Worm (Caenorhabditis elegans) whole organism, mixed stage, embryonic: ENCODE data around the gene F49E11.7.

Experiments used
- blmp-1 ChIP-seq: fragments of 150-350 bp; optimal IDR thresholded peaks from 2 replicates; lab custom pipeline; 2014; ENCODE audit warnings: missing biosample characterization, missing genetic modification characterization
- nhr-237 ChIP-seq: fragments of 150-350 bp; optimal IDR thresholded peaks from 2 replicates; lab custom pipeline; 2014; ENCODE audit warnings: missing biosample characterization, missing genetic modification characterization
- snpc-4 ChIP-seq: fragments of 150-350 bp; optimal IDR thresholded peaks from 2 replicates; lab custom pipeline; 2014; ENCODE audit warnings: missing biosample characterization, missing genetic modification characterization

- TF ChIP-seq nhr-237 (tag; lab: Kevin White, UChicago) (no peak), snpc-4 (tag; lab: Kevin White, UChicago) (no peak), blmp-1 (no peak)
These were observed 31.7 kb upstream of the F49E11.7 start for ce11 chrIV:13021006-13021405.
